Worm (Caenorhabditis elegans) whole organism, L2 larva: ENCODE data around the gene pgl-2.

Experiments used
- C34F6.9 ChIP-seq: fragments of 150-350 bp; optimal IDR thresholded peaks from 2 replicates; lab custom pipeline; 2014; ENCODE audit warnings: missing biosample characterization, missing genetic modification characterization
- F13H6.1 ChIP-seq: sonication (generic microtip); optimal IDR thresholded peaks from 2 replicates; lab custom pipeline; 2016; ENCODE audit warnings: missing genetic modification characterization, missing compliant biosample characterization
- R02D3.7 ChIP-seq: fragments of 150-350 bp; optimal IDR thresholded peaks from 2 replicates; lab custom pipeline; 2014; ENCODE audit warnings: missing biosample characterization, missing genetic modification characterization
- Y55F3AM.14 ChIP-seq: fragments of 200-800 bp; sonication (Bioruptor generic); optimal IDR thresholded peaks from 2 replicates; lab custom pipeline; 2018; ENCODE audit warnings: mild to moderate bottlenecking, missing genetic modification characterization, missing compliant biosample characterization
- ZK546.5 ChIP-seq: sonication (generic microtip); optimal IDR thresholded peaks from 2 replicates; lab custom pipeline; 2017; ENCODE audit warnings: missing biosample characterization, missing genetic modification characterization
- alr-1 ChIP-seq: fragments of 150-350 bp; optimal IDR thresholded peaks from 2 replicates; lab custom pipeline; 2014; ENCODE audit warnings: missing biosample characterization, missing genetic modification characterization
- aly-2 ChIP-seq: fragments of 150-350 bp; optimal IDR thresholded peaks from 2 replicates; lab custom pipeline; 2014; ENCODE audit warnings: missing biosample characterization, missing genetic modification characterization
- ama-1 ChIP-seq: fragments of 150-350 bp; optimal IDR thresholded peaks from 2 replicates; lab custom pipeline; 2018; ENCODE audit warnings: inconsistent platforms
- blmp-1 ChIP-seq: sonication (generic microtip); optimal IDR thresholded peaks from 2 replicates; lab custom pipeline; 2017; ENCODE audit warnings: missing genetic modification characterization, mild to moderate bottlenecking, missing compliant biosample characterization, antibody characterized with exemption, moderate library complexity; ENCODE audit not compliant: insufficient read depth
- ceh-16 ChIP-seq: fragments of 150-350 bp; optimal IDR thresholded peaks from 2 replicates; lab custom pipeline; 2014; ENCODE audit warnings: missing biosample characterization, missing genetic modification characterization
- ceh-82 ChIP-seq: fragments of 150-350 bp; optimal IDR thresholded peaks from 2 replicates; lab custom pipeline; 2014; ENCODE audit warnings: missing biosample characterization, missing genetic modification characterization
- crh-2 ChIP-seq: sonication (generic microtip); optimal IDR thresholded peaks from 2 replicates; lab custom pipeline; 2017; ENCODE audit warnings: missing biosample characterization, missing genetic modification characterization
- dmd-4 ChIP-seq: sonication (generic microtip); optimal IDR thresholded peaks from 2 replicates; lab custom pipeline; 2017; ENCODE audit warnings: missing biosample characterization, missing genetic modification characterization
- egl-27 ChIP-seq: sonication (generic microtip); optimal IDR thresholded peaks from 3 replicates; lab custom pipeline; 2017; ENCODE audit warnings: missing biosample characterization, missing genetic modification reagents, missing genetic modification characterization
- elt-1 ChIP-seq: fragments of 150-350 bp; optimal IDR thresholded peaks from 2 replicates; lab custom pipeline; 2014; ENCODE audit warnings: missing biosample characterization, missing genetic modification characterization
- elt-3 ChIP-seq: sonication (generic microtip); optimal IDR thresholded peaks from 2 replicates; lab custom pipeline; 2017; ENCODE audit warnings: missing biosample characterization, missing genetic modification characterization
- fos-1 ChIP-seq: fragments of 150-350 bp; optimal IDR thresholded peaks from 2 replicates; lab custom pipeline; 2014; ENCODE audit warnings: missing biosample characterization, missing genetic modification characterization
- gmeb-1 ChIP-seq: fragments of 150-350 bp; optimal IDR thresholded peaks from 2 replicates; lab custom pipeline; 2014; ENCODE audit warnings: missing biosample characterization, missing genetic modification characterization
- lin-11 ChIP-seq: fragments of 150-350 bp; sonication (generic microtip); optimal IDR thresholded peaks from 2 replicates; lab custom pipeline; 2014; ENCODE audit warnings: missing biosample characterization, missing genetic modification characterization, inconsistent platforms, mixed read lengths
- lin-13 ChIP-seq: fragments of 150-350 bp; optimal IDR thresholded peaks from 2 replicates; lab custom pipeline; 2014; ENCODE audit warnings: missing biosample characterization, missing genetic modification reagents, missing genetic modification characterization
- lin-39 ChIP-seq: fragments of 150-350 bp; optimal IDR thresholded peaks from 2 replicates; lab custom pipeline; 2014; ENCODE audit warnings: missing biosample characterization, missing genetic modification reagents, missing genetic modification characterization
- lsy-2 ChIP-seq, 2 experiments: fragments of 150-350 bp in 1 of 2; sonication (generic microtip) in 1 of 2; optimal IDR thresholded peaks; 2 replicates each; lab custom pipeline; 2014 to 2017; ENCODE audit warnings: missing biosample characterization in 2 of 2, missing genetic modification characterization in 2 of 2
- mab-5 ChIP-seq: fragments of 150-350 bp; optimal IDR thresholded peaks from 2 replicates; lab custom pipeline; 2014; ENCODE audit warnings: missing biosample characterization, missing genetic modification characterization
- mbf-1 ChIP-seq: sonication (generic microtip); optimal IDR thresholded peaks from 2 replicates; lab custom pipeline; 2017; ENCODE audit warnings: missing biosample characterization, missing genetic modification characterization
- mdl-1 ChIP-seq, 2 experiments: fragments of 150-350 bp in 1 of 2; sonication (generic microtip) in 1 of 2; optimal IDR thresholded peaks; 2 replicates each; lab custom pipeline; 2017; ENCODE audit warnings: missing biosample characterization in 2 of 2, missing genetic modification characterization in 2 of 2
- nhr-10 ChIP-seq: sonication (generic microtip); optimal IDR thresholded peaks from 2 replicates; lab custom pipeline; 2017; ENCODE audit warnings: missing biosample characterization, missing genetic modification characterization
- nhr-11 ChIP-seq: fragments of 150-350 bp; optimal IDR thresholded peaks from 2 replicates; lab custom pipeline; 2014; ENCODE audit warnings: missing biosample characterization, missing genetic modification characterization
- nhr-12 ChIP-seq: fragments of 150-350 bp; optimal IDR thresholded peaks from 2 replicates; lab custom pipeline; 2014; ENCODE audit warnings: missing biosample characterization, missing genetic modification characterization
- nhr-129 ChIP-seq: fragments of 150-350 bp; optimal IDR thresholded peaks from 2 replicates; lab custom pipeline; 2014; ENCODE audit warnings: missing biosample characterization, missing genetic modification characterization
- nhr-21 ChIP-seq: fragments of 150-350 bp; optimal IDR thresholded peaks from 2 replicates; lab custom pipeline; 2014; ENCODE audit warnings: missing biosample characterization, missing genetic modification characterization
- nhr-23 ChIP-seq: fragments of 150-350 bp; optimal IDR thresholded peaks from 2 replicates; lab custom pipeline; 2014; ENCODE audit warnings: missing biosample characterization, missing genetic modification reagents, missing genetic modification characterization
- nhr-237 ChIP-seq: fragments of 150-350 bp; optimal IDR thresholded peaks from 2 replicates; lab custom pipeline; 2014; ENCODE audit warnings: missing biosample characterization, missing genetic modification characterization
- nhr-25 ChIP-seq: fragments of 150-350 bp; sonication (generic microtip); optimal IDR thresholded peaks from 3 replicates; lab custom pipeline; 2014; ENCODE audit warnings: missing biosample characterization, missing genetic modification characterization
- nhr-6 ChIP-seq: fragments of 150-350 bp; optimal IDR thresholded peaks from 2 replicates; lab custom pipeline; 2014; ENCODE audit warnings: missing biosample characterization, missing genetic modification characterization
- nhr-77 ChIP-seq: fragments of 150-350 bp; optimal IDR thresholded peaks from 2 replicates; lab custom pipeline; 2014; ENCODE audit warnings: missing biosample characterization, missing genetic modification characterization
- peb-1 ChIP-seq: fragments of 150-350 bp; optimal IDR thresholded peaks from 2 replicates; lab custom pipeline; 2014; ENCODE audit warnings: missing biosample characterization, missing genetic modification characterization
- sem-4 ChIP-seq: fragments of 150-350 bp; optimal IDR thresholded peaks from 2 replicates; lab custom pipeline; 2014; ENCODE audit warnings: missing biosample characterization, missing genetic modification reagents, missing genetic modification characterization
- skn-1 ChIP-seq: sonication (generic microtip); optimal IDR thresholded peaks from 2 replicates; lab custom pipeline; 2017; ENCODE audit warnings: missing biosample characterization, missing genetic modification characterization
- sma-3 ChIP-seq: sonication (generic microtip); optimal IDR thresholded peaks from 2 replicates; lab custom pipeline; 2016; ENCODE audit warnings: missing genetic modification reagents, missing genetic modification characterization, missing compliant biosample characterization
- sma-9 ChIP-seq, 2 experiments: fragments of 150-350 bp in 1 of 2; sonication (generic microtip) in 1 of 2; optimal IDR thresholded peaks; 2 replicates each; lab custom pipeline; 2014 to 2016; ENCODE audit warnings: missing genetic modification characterization in 2 of 2, mild to moderate bottlenecking in 1 of 2, missing biosample characterization in 1 of 2, missing compliant biosample characterization in 1 of 2, missing genetic modification reagents in 1 of 2, moderate library complexity in 1 of 2
- snpc-4 ChIP-seq: fragments of 150-350 bp; optimal IDR thresholded peaks from 2 replicates; lab custom pipeline; 2014; ENCODE audit warnings: missing biosample characterization, missing genetic modification characterization
- unc-39 ChIP-seq: fragments of 150-350 bp; optimal IDR thresholded peaks from 2 replicates; lab custom pipeline; 2014; ENCODE audit warnings: missing biosample characterization, missing genetic modification characterization
- unc-55 ChIP-seq: fragments of 150-350 bp; sonication (generic microtip); optimal IDR thresholded peaks from 3 replicates; lab custom pipeline; 2014; ENCODE audit warnings: missing biosample characterization, missing genetic modification reagents, missing genetic modification characterization
- unc-62 ChIP-seq: fragments of 150-350 bp; optimal IDR thresholded peaks from 2 replicates; lab custom pipeline; 2014; ENCODE audit warnings: missing biosample characterization, missing genetic modification reagents, missing genetic modification characterization
- zag-1 ChIP-seq: fragments of 150-350 bp; optimal IDR thresholded peaks from 2 replicates; lab custom pipeline; 2014; ENCODE audit warnings: missing biosample characterization, missing genetic modification characterization
- ztf-1 ChIP-seq: fragments of 200-800 bp; sonication (Bioruptor generic); conservative IDR thresholded peaks from 2 replicates; pipeline ENCODE4 v1.3.6; 2022; ENCODE audit warnings: missing genetic modification characterization, missing compliant biosample characterization
- ztf-11 ChIP-seq: sonication (generic microtip); optimal IDR thresholded peaks from 2 replicates; lab custom pipeline; 2017; ENCODE audit warnings: missing biosample characterization, missing genetic modification characterization
- ztf-4 ChIP-seq: fragments of 150-350 bp; optimal IDR thresholded peaks from 2 replicates; lab custom pipeline; 2014; ENCODE audit warnings: missing biosample characterization, missing genetic modification characterization

pgl-2 gene

ce11 chrIII:8636803-8637202 lies 38.4 kb downstream of the pgl-2 start (continued):
- TF ChIP-seq ztf-1 (GFP tag; lab: Robert Waterston, UW) (no peak), lin-11 (tag; lab: Kevin White, UChicago) (no peak), sma-9 (GFP tag; optimal IDR thresholded peaks at IDR 0.05; lab: Kevin White, UChicago) (no peak), sma-9 (tag; optimal IDR thresholded peaks at IDR 0.05; lab: Kevin White, UChicago) (no peak)
- TF ChIP-seq, all 48 proteins: peak for 6

ce11 chrIII:8630833-8631232 lies 44.4 kb downstream of the pgl-2 start, which contains the start of gene dnj-10:
dnj-10 (plus strand) TSS chrIII:8631165.
- TF ChIP-seq F13H6.1 (tag; lab: Kevin White, UChicago) (no peak), nhr-77 (tag; lab: Kevin White, UChicago) (no peak), ceh-82 (tag; lab: Kevin White, UChicago) (no peak), Y55F3AM.14 (no peak), ama-1 (lab: Kevin White, UChicago) (no peak), ztf-1 (GFP tag; lab: Robert Waterston, UW) (no peak), gmeb-1 (peak; percentile 89), blmp-1 (tag; lab: Kevin White, UChicago) (no peak), C34F6.9 (tag; lab: Kevin White, UChicago) (peak; percentile 79), nhr-21 (no peak), R02D3.7 (tag; lab: Kevin White, UChicago) (no peak), mdl-1 (tag; optimal IDR thresholded peaks at IDR 0.05; lab: Kevin White, UChicago) (no peak), sma-3 (GFP tag; lab: Kevin White, UChicago) (peak; percentile 41), skn-1 (tag; lab: Kevin White, UChicago) (no peak), ZK546.5 (tag; lab: Kevin White, UChicago) (no peak), lin-13 (GFP tag; lab: Kevin White, UChicago) (peak; percentile 53), sma-9 (GFP tag; optimal IDR thresholded peaks at IDR 0.05; lab: Kevin White, UChicago) (peak; percentile 55), sma-9 (tag; optimal IDR thresholded peaks at IDR 0.05; lab: Kevin White, UChicago) (no peak), nhr-25 (no peak), lin-39 (tag; lab: Kevin White, UChicago) (no peak), nhr-6 (tag; lab: Kevin White, UChicago) (no peak), alr-1 (tag; lab: Kevin White, UChicago) (no peak), elt-3 (tag; lab: Kevin White, UChicago) (no peak), zag-1 (tag; lab: Kevin White, UChicago) (no peak), unc-39 (tag; lab: Kevin White, UChicago) (no peak), egl-27 (tag; lab: Kevin White, UChicago) (no peak), mbf-1 (tag; lab: Kevin White, UChicago) (no peak), fos-1 (tag; lab: Kevin White, UChicago) (peak; percentile 17), ztf-11 (no peak), nhr-11 (tag; lab: Kevin White, UChicago) (no peak), nhr-129 (tag; lab: Kevin White, UChicago) (peak; percentile 19), unc-55 (GFP tag; lab: Kevin White, UChicago) (peak; percentile 88), ztf-4 (tag; lab: Kevin White, UChicago) (no peak), unc-62 (GFP tag; lab: Kevin White, UChicago) (no peak), lin-11 (tag; lab: Kevin White, UChicago) (peak; percentile 23), mab-5 (tag; lab: Kevin White, UChicago) (no peak), elt-1 (tag; lab: Kevin White, UChicago) (no peak), ceh-16 (tag; lab: Kevin White, UChicago) (no peak), nhr-12 (no peak), nhr-10 (tag; lab: Kevin White, UChicago) (no peak), dmd-4 (tag; lab: Kevin White, UChicago) (no peak), peb-1 (tag; lab: Kevin White, UChicago) (no peak), sem-4 (no peak), crh-2 (tag; lab: Kevin White, UChicago) (no peak), aly-2 (tag; lab: Kevin White, UChicago) (no peak), lsy-2 (tag; optimal IDR thresholded peaks at IDR 0.05; lab: Kevin White, UChicago) (peak; percentile 55 to 88), nhr-237 (tag; lab: Kevin White, UChicago) (no peak), nhr-23 (no peak), snpc-4 (tag; lab: Kevin White, UChicago) (no peak)
